Fruit fly (Drosophila melanogaster) whole organism, adult: ENCODE measurements around the gene CG31988.
A peak's percentile ranks its signal among the peaks of the same experiment; 100 is the strongest.

Source experiments
- CG11617 ChIP-seq: fragments of 200-800 bp; sonication (Bioruptor generic); optimal IDR thresholded peaks from 2 replicates; lab custom pipeline; 2017; ENCODE audit warnings: mild to moderate bottlenecking, missing biosample characterization, missing genetic modification reagents, missing genetic modification characterization
- CG12768 ChIP-seq: fragments of 200-800 bp; sonication (Bioruptor generic); optimal IDR thresholded peaks from 2 replicates; lab custom pipeline; 2017; ENCODE audit warnings: missing biosample characterization, missing genetic modification characterization, mild to moderate bottlenecking, moderate library complexity, missing genetic modification reagents
- CG14711 ChIP-seq: fragments of 200-800 bp; sonication (Bioruptor generic); optimal IDR thresholded peaks from 2 replicates; lab custom pipeline; 2018; ENCODE audit warnings: missing biosample characterization, mild to moderate bottlenecking, missing genetic modification characterization, moderate library complexity
- CG1620 ChIP-seq: fragments of 200-800 bp; sonication (Bioruptor generic); optimal IDR thresholded peaks from 2 replicates; lab custom pipeline; 2016; ENCODE audit warnings: missing biosample characterization, missing genetic modification characterization
- CG33017 ChIP-seq: fragments of 200-800 bp; sonication (Bioruptor generic); optimal IDR thresholded peaks from 2 replicates; lab custom pipeline; 2018; ENCODE audit warnings: missing biosample characterization, mild to moderate bottlenecking, missing genetic modification characterization, moderate library complexity
- CG5204 ChIP-seq: fragments of 200-800 bp; sonication (Bioruptor generic); optimal IDR thresholded peaks from 2 replicates; lab custom pipeline; 2016; ENCODE audit warnings: missing biosample characterization, missing genetic modification characterization
- CG7045 ChIP-seq: fragments of 200-800 bp; sonication (Bioruptor generic); optimal IDR thresholded peaks from 2 replicates; lab custom pipeline; 2017; ENCODE audit warnings: missing biosample characterization, mild to moderate bottlenecking, missing genetic modification characterization
- CG7101 ChIP-seq: fragments of 200-800 bp; sonication (Bioruptor generic); optimal IDR thresholded peaks from 2 replicates; lab custom pipeline; 2018; ENCODE audit warnings: missing biosample characterization, mild to moderate bottlenecking, missing genetic modification characterization, moderate library complexity
- Clk ChIP-seq: fragments of 200-800 bp; sonication (Bioruptor generic); optimal IDR thresholded peaks from 2 replicates; lab custom pipeline; 2017; ENCODE audit warnings: missing biosample characterization, missing genetic modification characterization
- Crg-1 ChIP-seq: fragments of 200-800 bp; sonication (Bioruptor generic); optimal IDR thresholded peaks from 2 replicates; lab custom pipeline; 2016; ENCODE audit warnings: missing biosample characterization, missing genetic modification characterization
- Hr96 ChIP-seq: fragments of 200-800 bp; sonication (Bioruptor generic); optimal IDR thresholded peaks from 2 replicates; lab custom pipeline; 2016; ENCODE audit warnings: missing biosample characterization, missing genetic modification characterization
- Mnt ChIP-seq: fragments of 200-800 bp; sonication (Bioruptor generic); optimal IDR thresholded peaks from 2 replicates; lab custom pipeline; 2016; ENCODE audit warnings: missing biosample characterization, mild to moderate bottlenecking, missing genetic modification characterization
- bab1 ChIP-seq: fragments of 200-800 bp; sonication (Bioruptor generic); optimal IDR thresholded peaks from 3 replicates; lab custom pipeline; 2019; ENCODE audit warnings: missing biosample characterization, mild to moderate bottlenecking, missing genetic modification characterization, moderate library complexity
- cic ChIP-seq: fragments of 200-800 bp; sonication (Bioruptor generic); optimal IDR thresholded peaks from 2 replicates; lab custom pipeline; 2017; ENCODE audit warnings: missing biosample characterization, mild to moderate bottlenecking, missing genetic modification characterization, moderate library complexity
- cnc ChIP-seq, 2 experiments: fragments of >200 bp; optimal IDR thresholded peaks; 2 replicates each; lab custom pipeline; 2017
- kay ChIP-seq: fragments of 200-800 bp; sonication (Bioruptor generic); peaks from one replicate; lab custom pipeline; 2016; ENCODE audit warnings: missing biosample characterization, missing genetic modification characterization, borderline replicate concordance
- ovo ChIP-seq: fragments of 200-800 bp; sonication (Bioruptor generic); optimal IDR thresholded peaks from 2 replicates; lab custom pipeline; 2016; ENCODE audit warnings: missing biosample characterization, missing genetic modification characterization
- pad ChIP-seq: fragments of 200-800 bp; sonication (Bioruptor generic); optimal IDR thresholded peaks from 3 replicates; lab custom pipeline; 2017; ENCODE audit warnings: missing biosample characterization, missing genetic modification characterization, mild to moderate bottlenecking, moderate library complexity, missing genetic modification reagents
- tj ChIP-seq: fragments of 200-800 bp; sonication (Bioruptor generic); optimal IDR thresholded peaks from 3 replicates; lab custom pipeline; 2017; ENCODE audit warnings: missing biosample characterization, mild to moderate bottlenecking, missing genetic modification characterization, moderate library complexity
- toe ChIP-seq: fragments of 200-800 bp; sonication (Bioruptor generic); optimal IDR thresholded peaks from 2 replicates; lab custom pipeline; 2016; ENCODE audit warnings: missing biosample characterization, missing genetic modification characterization

CG31988 gene

DNA sequence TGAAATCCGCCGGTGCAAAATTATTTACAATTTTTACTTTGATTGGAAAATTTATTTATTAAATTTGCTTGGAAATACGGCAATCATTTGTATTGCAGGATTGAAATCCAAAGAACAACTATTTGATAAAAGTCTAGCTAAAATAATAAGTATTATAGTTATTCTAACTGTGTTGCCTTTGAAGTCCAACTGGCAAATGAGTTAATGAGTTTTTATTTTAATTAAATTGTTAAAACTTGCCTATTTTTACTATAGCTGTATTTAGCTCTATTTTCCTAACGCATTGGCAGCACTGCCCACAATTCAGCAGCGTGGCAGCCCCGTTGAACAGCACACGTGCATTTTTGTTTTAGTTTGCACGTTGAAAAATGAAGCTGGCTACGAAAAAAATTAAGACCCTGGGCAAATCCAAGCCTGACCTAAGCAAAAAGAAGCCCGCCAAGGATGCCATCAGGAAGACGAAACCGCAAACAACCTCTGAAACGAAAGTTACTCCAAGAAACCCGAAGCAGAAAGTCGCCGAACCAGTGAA lies 39.2 kb downstream of the CG31988 start, which contains the start of gene Noc2:
TSS of gene Noc2 (plus strand) at position 331 of the 532 bp plus-strand sequence.
- TF ChIP-seq CG11617 (GFP tag; lab: Kevin White, UChicago) (peak; percentile 50), cnc (optimal IDR thresholded peaks at IDR 0.05; lab: Kevin White, UChicago) (no peak), CG1620 (GFP tag; lab: Kevin White, UChicago) (peak; percentile 57), Clk (GFP tag; lab: Kevin White, UChicago) (no peak), CG7045 (no peak), Hr96 (GFP tag; lab: Kevin White, UChicago) (peak; percentile 44), pad (GFP tag; lab: Kevin White, UChicago) (peak; percentile 27), kay (GFP tag; lab: Kevin White, UChicago) (no peak), Mnt (GFP tag; lab: Kevin White, UChicago) (peak; percentile 98), ovo (GFP tag; lab: Kevin White, UChicago) (peak; percentile 42), CG5204 (GFP tag; lab: Kevin White, UChicago) (no peak), Crg-1 (GFP tag; lab: Kevin White, UChicago) (no peak), CG7101 (tag; lab: Kevin White, UChicago) (peak; percentile 29), bab1 (peak; percentile 35), CG12768 (GFP tag; lab: Kevin White, UChicago) (peak; percentile 58), cic (GFP tag; lab: Kevin White, UChicago) (no peak), toe (GFP tag; lab: Kevin White, UChicago) (peak; percentile 74), CG33017 (tag; lab: Kevin White, UChicago) (no peak), CG14711 (tag; lab: Kevin White, UChicago) (peak; percentile 16), tj (GFP tag; lab: Kevin White, UChicago) (peak; percentile 51)

DNA sequence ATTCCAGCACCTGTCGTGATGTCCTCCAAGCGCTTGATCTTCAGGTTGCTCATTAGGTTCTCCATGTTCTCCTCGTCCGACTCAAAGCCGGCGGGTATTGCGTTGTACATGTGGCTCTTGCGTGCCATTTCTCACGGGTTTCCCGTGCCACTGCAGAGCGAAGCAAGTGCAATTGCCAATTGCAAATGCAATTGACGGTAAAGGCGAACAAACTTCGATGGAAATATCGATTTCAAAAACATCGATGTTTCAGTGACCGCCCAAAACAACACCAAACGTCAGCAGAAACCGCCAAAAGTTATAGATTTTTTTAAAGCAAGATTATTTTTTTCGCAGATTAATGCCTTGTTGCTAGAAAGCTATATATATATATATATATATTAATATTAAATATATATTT lies 39.7 kb downstream of the CG31988 start, which contains the start of gene Nbr:
TSS of gene Nbr (minus strand) at position 209 of the 400 bp plus-strand sequence.
- TF ChIP-seq Clk (GFP tag; lab: Kevin White, UChicago) (no peak), CG7045 (no peak), CG1620 (GFP tag; lab: Kevin White, UChicago) (no peak), tj (GFP tag; lab: Kevin White, UChicago) (peak; percentile 61), bab1 (peak; percentile 45), cnc (optimal IDR thresholded peaks at IDR 0.05; lab: Kevin White, UChicago) (no peak), Hr96 (GFP tag; lab: Kevin White, UChicago) (no peak), CG11617 (GFP tag; lab: Kevin White, UChicago) (no peak)

DNA sequence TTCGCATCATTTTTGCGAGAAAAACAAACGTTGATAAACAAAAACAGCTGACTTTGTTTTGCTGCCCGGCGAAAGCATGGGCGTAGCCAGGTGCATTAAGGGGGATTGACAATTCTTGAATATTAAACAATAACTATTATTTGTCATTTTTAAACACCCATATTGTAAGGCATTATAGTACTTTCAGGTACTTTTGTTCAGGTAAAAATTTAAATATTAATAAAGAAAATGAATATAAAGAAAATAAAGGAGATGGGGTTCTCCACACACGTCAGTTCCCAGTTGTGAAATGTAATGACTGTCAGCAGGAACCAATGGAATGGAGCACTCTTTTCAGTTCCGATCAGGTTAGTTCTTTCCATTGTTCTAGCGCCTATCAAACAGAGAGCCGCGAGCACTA lies 44.0 kb downstream of the CG31988 start, which contains the start of the genes Coq3 and Pld3:
TSS of gene Coq3 (minus strand) at position 58 of the 400 bp plus-strand sequence.
TSS of gene Pld3 (plus strand) at position 294 of the 400 bp plus-strand sequence.
- TF ChIP-seq Clk (GFP tag; lab: Kevin White, UChicago) (peak; percentile 83), bab1 (peak; percentile 95), cnc (optimal IDR thresholded peaks at IDR 0.05; lab: Kevin White, UChicago) (no peak), tj (GFP tag; lab: Kevin White, UChicago) (peak; percentile 89), Mnt (GFP tag; lab: Kevin White, UChicago) (peak; percentile 92), cic (GFP tag; lab: Kevin White, UChicago) (peak; percentile 73), CG7045 (peak; percentile 90), pad (GFP tag; lab: Kevin White, UChicago) (peak; percentile 85), toe (GFP tag; lab: Kevin White, UChicago) (peak; percentile 88), CG12768 (GFP tag; lab: Kevin White, UChicago) (peak; percentile 94), CG7101 (tag; lab: Kevin White, UChicago) (peak; percentile 96), kay (GFP tag; lab: Kevin White, UChicago) (no peak), ovo (GFP tag; lab: Kevin White, UChicago) (peak; percentile 77), Crg-1 (GFP tag; lab: Kevin White, UChicago) (peak; percentile 87), Hr96 (GFP tag; lab: Kevin White, UChicago) (no peak), CG14711 (tag; lab: Kevin White, UChicago) (peak; percentile 89), CG5204 (GFP tag; lab: Kevin White, UChicago) (no peak), CG11617 (GFP tag; lab: Kevin White, UChicago) (peak; percentile 96), CG1620 (GFP tag; lab: Kevin White, UChicago) (peak; percentile 91), CG33017 (tag; lab: Kevin White, UChicago) (peak; percentile 94)

DNA sequence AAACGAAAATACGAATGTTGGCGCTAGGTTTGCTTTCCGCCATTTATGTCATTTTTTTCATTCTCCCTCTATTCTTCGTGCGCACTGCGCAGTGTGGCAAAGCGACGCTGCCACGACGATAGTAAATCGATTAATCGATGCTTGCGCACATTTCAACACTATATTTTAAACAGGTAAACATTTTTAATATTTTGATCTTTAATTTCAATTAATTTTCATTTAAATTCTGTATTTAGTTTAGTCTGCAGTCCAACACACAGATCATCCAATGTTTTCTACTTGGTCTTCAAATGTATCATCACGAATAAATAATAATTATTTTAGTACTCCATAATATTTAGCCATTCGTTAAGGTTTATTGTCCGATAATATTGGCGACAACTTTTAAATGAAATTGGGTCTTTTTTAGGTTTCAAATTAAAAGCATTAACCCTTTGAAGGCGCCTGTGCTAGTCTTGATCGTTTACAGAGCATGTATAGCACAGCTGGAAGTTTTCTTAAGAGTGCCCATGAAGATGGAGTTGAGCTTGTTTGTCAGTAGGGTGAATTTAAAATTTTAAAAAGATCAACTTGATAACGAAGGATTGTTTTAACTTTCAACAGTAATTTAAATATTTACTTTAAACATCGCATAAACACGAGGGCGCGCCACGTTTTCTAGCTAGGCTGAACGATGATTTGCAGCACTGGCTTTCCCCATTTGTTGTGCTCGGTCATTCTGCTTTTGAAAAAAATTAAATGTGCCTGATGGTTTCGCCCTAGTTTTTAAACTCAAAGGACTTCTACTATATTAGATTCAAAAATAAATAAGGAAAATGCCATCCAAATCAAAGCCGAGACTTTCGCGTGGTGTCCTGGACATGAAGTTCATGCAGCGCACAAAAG lies 46.2 kb downstream of the CG31988 start, which contains the start of the genes Mpp6 and E2f2:
TSS of gene Mpp6 (plus strand) at position 133 of the 885 bp plus-strand sequence.
TSS of gene E2f2 (minus strand) at position 594 of the 885 bp plus-strand sequence.
- peak; percentile 76 for TF ChIP-seq Crg-1 (GFP tag; lab: Kevin White, UChicago)
- peak; percentile 83 for TF ChIP-seq CG1620 (GFP tag; lab: Kevin White, UChicago)
- TF ChIP-seq CG12768 (GFP tag; lab: Kevin White, UChicago), result peak; percentile 67
- TF ChIP-seq tj (GFP tag; lab: Kevin White, UChicago), result no peak
- TF ChIP-seq Mnt (GFP tag; lab: Kevin White, UChicago), result peak; percentile 90
- TF ChIP-seq pad (GFP tag; lab: Kevin White, UChicago), result peak; percentile 63
- TF ChIP-seq CG33017 (tag; lab: Kevin White, UChicago), result peak; percentile 29
- no peak for TF ChIP-seq CG5204 (GFP tag; lab: Kevin White, UChicago)
- peak; percentile 59 for TF ChIP-seq Clk (GFP tag; lab: Kevin White, UChicago)
- TF ChIP-seq toe (GFP tag; lab: Kevin White, UChicago), result peak; percentile 64
- TF ChIP-seq CG11617 (GFP tag; lab: Kevin White, UChicago), result peak; percentile 2
- no peak for TF ChIP-seq kay (GFP tag; lab: Kevin White, UChicago)
- peak; percentile 62 for TF ChIP-seq CG7101 (tag; lab: Kevin White, UChicago)
- TF ChIP-seq cic (GFP tag; lab: Kevin White, UChicago), result no peak
